Fruit fly (Drosophila melanogaster) whole organism, wandering third instar larva: ENCODE results near the gene CG34451.

Experiments used
- CG32264 ChIP-seq: fragments of 200-800 bp; sonication (Bioruptor generic); optimal IDR thresholded peaks from 2 replicates; lab custom pipeline; 2016; ENCODE audit warnings: missing biosample characterization, missing genetic modification characterization
- CG9705 ChIP-seq: fragments of 200-800 bp; sonication (Bioruptor generic); optimal IDR thresholded peaks from 2 replicates; lab custom pipeline; 2018; ENCODE audit warnings: missing biosample characterization, mild to moderate bottlenecking, missing genetic modification characterization
- CrebA ChIP-seq: fragments of 200-800 bp; sonication (Bioruptor generic); optimal IDR thresholded peaks from 2 replicates; lab custom pipeline; 2016; ENCODE audit warnings: missing biosample characterization, mild to moderate bottlenecking, missing genetic modification characterization, borderline replicate concordance
- Dfd ChIP-seq: fragments of >200 bp; optimal IDR thresholded peaks from 2 replicates; lab custom pipeline; 2017; ENCODE audit warnings: missing biosample characterization, missing genetic modification characterization
- Dif ChIP-seq: fragments of 200-275, 200-300 bp; sonication (Bioruptor generic); optimal IDR thresholded peaks from 2 replicates; lab custom pipeline; 2018; ENCODE audit warnings: missing biosample characterization, missing genetic modification characterization; ENCODE audit not compliant: partially characterized antibody
- GATAd ChIP-seq: sonication (Bioruptor generic); optimal IDR thresholded peaks from 2 replicates; lab custom pipeline; 2016; ENCODE audit warnings: missing biosample characterization, missing genetic modification characterization
- HLH106 ChIP-seq: fragments of 200-800 bp; optimal IDR thresholded peaks from 3 replicates; lab custom pipeline; 2019; ENCODE audit warnings: missing biosample characterization, mild to moderate bottlenecking, missing genetic modification characterization, moderate library complexity
- Hnf4 ChIP-seq: fragments of 200-800 bp; sonication (Bioruptor generic); optimal IDR thresholded peaks from 2 replicates; lab custom pipeline; 2016; ENCODE audit warnings: missing biosample characterization, mild to moderate bottlenecking, missing genetic modification characterization
- Hr78 ChIP-seq: fragments of >200 bp; optimal IDR thresholded peaks from 2 replicates; lab custom pipeline; 2017; ENCODE audit warnings: missing biosample characterization, missing genetic modification characterization
- Hr83 ChIP-seq: fragments of 200-300 bp; sonication (Bioruptor generic); optimal IDR thresholded peaks from 2 replicates; lab custom pipeline; 2016; ENCODE audit warnings: missing biosample characterization, mild to moderate bottlenecking, missing genetic modification characterization, moderate library complexity; ENCODE audit not compliant: poor library complexity, severe bottlenecking
- Jra ChIP-seq: sonication (Bioruptor generic); optimal IDR thresholded peaks from 2 replicates; lab custom pipeline; 2016; ENCODE audit warnings: missing biosample characterization, missing genetic modification characterization
- Myc ChIP-seq: fragments of >200 bp; optimal IDR thresholded peaks from 2 replicates; lab custom pipeline; 2017
- N ChIP-seq: fragments of >200 bp; optimal IDR thresholded peaks from 2 replicates; lab custom pipeline; 2018; ENCODE audit warnings: missing biosample characterization, missing external identifiers, missing genetic modification characterization
- OdsH ChIP-seq: fragments of 200-800 bp; sonication (Bioruptor generic); optimal IDR thresholded peaks from 2 replicates; lab custom pipeline; 2016; ENCODE audit warnings: missing biosample characterization, mild to moderate bottlenecking, missing genetic modification characterization
- Rel ChIP-seq, 2 experiments: fragments of 200-800 bp; sonication (Bioruptor generic) in 1 of 2; optimal IDR thresholded peaks; 2 replicates in 1 of 2; 3 replicates in 1 of 2; lab custom pipeline; 2016 to 2019; ENCODE audit warnings: mild to moderate bottlenecking in 2 of 2, missing biosample characterization in 2 of 2, missing genetic modification characterization in 2 of 2, moderate library complexity in 1 of 2
- Sp1 ChIP-seq: fragments of 200-800 bp; sonication (Bioruptor generic); optimal IDR thresholded peaks from 3 replicates; lab custom pipeline; 2019; ENCODE audit warnings: missing biosample characterization, mild to moderate bottlenecking, missing genetic modification characterization, moderate library complexity
- Vsx2 ChIP-seq: fragments of 200-300, 225-300 bp; sonication (Bioruptor generic); optimal IDR thresholded peaks from 2 replicates; lab custom pipeline; 2018; ENCODE audit warnings: missing biosample characterization, missing genetic modification characterization; ENCODE audit not compliant: partially characterized antibody
- br ChIP-seq: fragments of 200-800 bp; sonication (Bioruptor generic); optimal IDR thresholded peaks from 2 replicates; lab custom pipeline; 2016; ENCODE audit warnings: missing biosample characterization, missing genetic modification characterization
- brk ChIP-seq: fragments of 200-800 bp; sonication (Bioruptor generic); optimal IDR thresholded peaks from 2 replicates; lab custom pipeline; 2016; ENCODE audit warnings: missing biosample characterization, mild to moderate bottlenecking, missing genetic modification characterization
- dl ChIP-seq, 2 experiments: fragments of 175-275, 200-275 bp in 1 of 2; fragments of 200-275 bp in 1 of 2; sonication (Bioruptor generic); optimal IDR thresholded peaks; lab custom pipeline; 2018; ENCODE audit warnings: mild to moderate bottlenecking in 2 of 2, missing biosample characterization in 2 of 2, missing genetic modification characterization in 2 of 2, moderate library complexity in 2 of 2; ENCODE audit not compliant: partially characterized antibody in 2 of 2, insufficient read depth in 1 of 2
- dmrt93B ChIP-seq: fragments of 200-800 bp; sonication (Bioruptor generic); optimal IDR thresholded peaks from 2 replicates; lab custom pipeline; 2018; ENCODE audit warnings: missing biosample characterization, mild to moderate bottlenecking, missing genetic modification characterization
- ey ChIP-seq: fragments of 200-800 bp; sonication (Bioruptor generic); optimal IDR thresholded peaks from 2 replicates; lab custom pipeline; 2016; ENCODE audit warnings: missing biosample characterization, missing genetic modification characterization
- foxo ChIP-seq, 2 experiments: fragments of 200-800 bp; sonication (Bioruptor generic); optimal IDR thresholded peaks; 2 replicates in 1 of 2; 3 replicates in 1 of 2; lab custom pipeline; 2016 to 2017; ENCODE audit warnings: missing biosample characterization in 2 of 2, missing genetic modification characterization in 2 of 2
- fru ChIP-seq: fragments of 200-800 bp; sonication (Bioruptor generic); optimal IDR thresholded peaks from 3 replicates; lab custom pipeline; 2016; ENCODE audit warnings: missing biosample characterization, mild to moderate bottlenecking, missing genetic modification characterization
- h ChIP-seq: fragments of 200-800 bp; sonication (Bioruptor generic); optimal IDR thresholded peaks from 3 replicates; lab custom pipeline; 2016; ENCODE audit warnings: missing biosample characterization, mild to moderate bottlenecking, missing genetic modification characterization
- jim ChIP-seq: fragments of 175-275, 200-325 bp; sonication (Bioruptor generic); optimal IDR thresholded peaks from 2 replicates; lab custom pipeline; 2016; ENCODE audit warnings: missing biosample characterization, mild to moderate bottlenecking, missing genetic modification characterization
- lola ChIP-seq: fragments of >200 bp; optimal IDR thresholded peaks from 2 replicates; lab custom pipeline; 2017; ENCODE audit warnings: missing biosample characterization, missing genetic modification characterization
- pan ChIP-seq: fragments of >200 bp; optimal IDR thresholded peaks from 2 replicates; lab custom pipeline; 2017
- psq ChIP-seq: fragments of 200-800 bp; sonication (Bioruptor generic); optimal IDR thresholded peaks from 3 replicates; lab custom pipeline; 2017; ENCODE audit warnings: missing biosample characterization, mild to moderate bottlenecking, missing genetic modification characterization, moderate library complexity
- rgr ChIP-seq: fragments of 200-800 bp; sonication (Bioruptor generic); optimal IDR thresholded peaks from 3 replicates; lab custom pipeline; 2016; ENCODE audit warnings: missing biosample characterization, mild to moderate bottlenecking, missing genetic modification characterization
- sv ChIP-seq: fragments of 200-800 bp; sonication (Bioruptor generic); optimal IDR thresholded peaks from 3 replicates; lab custom pipeline; 2016; ENCODE audit warnings: missing biosample characterization, missing genetic modification characterization
- tai ChIP-seq: sonication (Bioruptor generic); optimal IDR thresholded peaks from 2 replicates; lab custom pipeline; 2016; ENCODE audit warnings: missing biosample characterization, missing genetic modification characterization
- usp ChIP-seq: fragments of >200 bp; optimal IDR thresholded peaks from 2 replicates; lab custom pipeline; 2017; ENCODE audit warnings: missing biosample characterization, missing genetic modification characterization
- woc ChIP-seq: sonication (Bioruptor generic); optimal IDR thresholded peaks from 2 replicates; lab custom pipeline; 2016; ENCODE audit warnings: missing biosample characterization, mild to moderate bottlenecking, missing genetic modification characterization

Gene CG34451

dm6 chr3L:15690711-15691591 is 917 bp downstream of the CG34451 start:
- TF ChIP-seq foxo (GFP tag; optimal IDR thresholded peaks at IDR 0.05; lab: Kevin White, UChicago) (peak in 1 of 2 experiments; percentile 26), fru (peak; percentile 13), Myc (lab: Kevin White, UChicago) (no peak), HLH106 (tag; lab: Kevin White, UChicago) (peak; percentile 15)

dm6 chr3L:15689518-15689917 is 2.4 kb downstream of the CG34451 start:
- TF ChIP-seq CrebA (GFP tag; lab: Kevin White, UChicago), result no peak
- no peak for TF ChIP-seq OdsH (GFP tag; lab: Kevin White, UChicago)
- no peak for TF ChIP-seq Rel (GFP tag; optimal IDR thresholded peaks at IDR 0.05; lab: Kevin White, UChicago)
- TF ChIP-seq Rel (tag; optimal IDR thresholded peaks at IDR 0.05; lab: Kevin White, UChicago), result no peak
- no peak for TF ChIP-seq sv (GFP tag; lab: Kevin White, UChicago)
- no peak for TF ChIP-seq CG9705 (GFP tag; lab: Kevin White, UChicago)
- no peak for TF ChIP-seq tai (GFP tag; lab: Kevin White, UChicago)
- TF ChIP-seq Hnf4, result no peak
- TF ChIP-seq Vsx2, result no peak
- no peak for TF ChIP-seq pan
- TF ChIP-seq usp (GFP tag; lab: Kevin White, UChicago), result no peak
- no peak for TF ChIP-seq h
- no peak for TF ChIP-seq woc (GFP tag; lab: Kevin White, UChicago)
- no peak for TF ChIP-seq GATAd (GFP tag; lab: Kevin White, UChicago)
- TF ChIP-seq dl (GFP tag; optimal IDR thresholded peaks at IDR 0.05; lab: Kevin White, UChicago; ENCODE audit: insufficient read depth in 1 of 2, partially characterized antibody in 2 of 2), result no peak
- no peak for TF ChIP-seq Hr83 (GFP tag; lab: Kevin White, UChicago)
- no peak for TF ChIP-seq foxo (GFP tag; optimal IDR thresholded peaks at IDR 0.05; lab: Kevin White, UChicago)
- TF ChIP-seq lola, result no peak

dm6 chr3L:15687802-15688201 is 4.1 kb downstream of the CG34451 start, which contains the start of gene CG34452:
TSS of gene CG34452 (minus strand) at chr3L:15687902.
- TF ChIP-seq dl (GFP tag; optimal IDR thresholded peaks at IDR 0.05; lab: Kevin White, UChicago; ENCODE audit: insufficient read depth in 1 of 2, partially characterized antibody in 2 of 2), result no peak
- TF ChIP-seq Dfd (GFP tag; lab: Kevin White, UChicago), result no peak
- TF ChIP-seq psq (GFP tag; lab: Kevin White, UChicago), result no peak
- no peak for TF ChIP-seq Hnf4
- TF ChIP-seq sv (GFP tag; lab: Kevin White, UChicago), result no peak
- TF ChIP-seq brk (GFP tag; lab: Kevin White, UChicago), result no peak
- TF ChIP-seq br (GFP tag; lab: Kevin White, UChicago), result no peak
- no peak for TF ChIP-seq foxo (GFP tag; optimal IDR thresholded peaks at IDR 0.05; lab: Kevin White, UChicago)
- no peak for TF ChIP-seq HLH106 (tag; lab: Kevin White, UChicago)
- no peak for TF ChIP-seq CG9705 (GFP tag; lab: Kevin White, UChicago)
- TF ChIP-seq GATAd (GFP tag; lab: Kevin White, UChicago), result no peak
- no peak for TF ChIP-seq Sp1 (GFP tag; lab: Kevin White, UChicago)
- TF ChIP-seq fru, result no peak
- no peak for TF ChIP-seq Vsx2
- TF ChIP-seq CG32264 (GFP tag; lab: Kevin White, UChicago), result no peak
- TF ChIP-seq h, result no peak
- no peak for TF ChIP-seq usp (GFP tag; lab: Kevin White, UChicago)

- TF ChIP-seq HLH106 (tag; lab: Kevin White, UChicago), result no peak
- TF ChIP-seq Dfd (GFP tag; lab: Kevin White, UChicago), result no peak
- no peak for TF ChIP-seq CG32264 (GFP tag; lab: Kevin White, UChicago)
- TF ChIP-seq Hnf4, result no peak
- TF ChIP-seq dl (GFP tag; optimal IDR thresholded peaks at IDR 0.05; lab: Kevin White, UChicago; ENCODE audit: insufficient read depth in 1 of 2, partially characterized antibody in 2 of 2), result peak in 1 of 2 experiments; percentile 59
- no peak for TF ChIP-seq N (GFP tag; lab: Kevin White, UChicago)
- no peak for TF ChIP-seq jim (GFP tag; lab: Kevin White, UChicago)
- no peak for TF ChIP-seq pan
- no peak for TF ChIP-seq CrebA (GFP tag; lab: Kevin White, UChicago)
- TF ChIP-seq Hr78 (GFP tag; lab: Kevin White, UChicago), result no peak
- no peak for TF ChIP-seq Sp1 (GFP tag; lab: Kevin White, UChicago)
- peak; percentile 43 for TF ChIP-seq Dif (GFP tag; lab: Kevin White, UChicago)
- TF ChIP-seq rgr (GFP tag; lab: Kevin White, UChicago), result no peak
- no peak for TF ChIP-seq psq (GFP tag; lab: Kevin White, UChicago)
- TF ChIP-seq fru, result no peak
- TF ChIP-seq brk (GFP tag; lab: Kevin White, UChicago), result no peak
- TF ChIP-seq Vsx2, result peak; percentile 43
- no peak for TF ChIP-seq ey
- no peak for TF ChIP-seq h
- TF ChIP-seq Jra (GFP tag; lab: Kevin White, UChicago), result no peak
- TF ChIP-seq lola, result no peak
- TF ChIP-seq dmrt93B (GFP tag; lab: Kevin White, UChicago), result no peak
- no peak for TF ChIP-seq Myc (lab: Kevin White, UChicago)
- TF ChIP-seq woc (GFP tag; lab: Kevin White, UChicago), result no peak
Observed at dm6 chr3L:15684017-15684416, 7.9 kb downstream of the CG34451 start.
